Fruit fly (Drosophila melanogaster) whole organism, embryonic: ENCODE measurements around the gene simj.
A peak's percentile ranks its signal among the peaks of the same experiment; 100 is the strongest.

Experiments
- CG10267 ChIP-seq: fragments of 200-800 bp; sonication (Bioruptor generic); optimal IDR thresholded peaks from 2 replicates; lab custom pipeline; 2018; ENCODE audit warnings: missing biosample characterization, mild to moderate bottlenecking, missing genetic modification characterization, moderate library complexity
- CG10366 ChIP-seq: fragments of 200-800 bp; sonication (Bioruptor generic); IDR thresholded peaks from 2 replicates; pipeline ENCODE4 v1.3.6; 2022; ENCODE audit warnings: missing biosample characterization, missing genetic modification characterization
- CG12391 ChIP-seq: fragments of 200-800 bp; sonication (Bioruptor generic); optimal IDR thresholded peaks from 3 replicates; lab custom pipeline; 2018; ENCODE audit warnings: missing biosample characterization, mild to moderate bottlenecking, missing genetic modification characterization, moderate library complexity
- CG12942 ChIP-seq: fragments of 200-800 bp; sonication (Bioruptor generic); optimal IDR thresholded peaks from 3 replicates; lab custom pipeline; 2016; ENCODE audit warnings: missing biosample characterization, missing genetic modification characterization
- CG13424 ChIP-seq: fragments of 200-800 bp; sonication (Bioruptor generic); optimal IDR thresholded peaks from 2 replicates; lab custom pipeline; 2019; ENCODE audit warnings: missing biosample characterization, mild to moderate bottlenecking, missing genetic modification characterization, moderate library complexity
- CG14014 ChIP-seq: fragments of 200-800 bp; sonication (Bioruptor generic); IDR thresholded peaks from 2 replicates; pipeline ENCODE4 v1.3.6; 2022; ENCODE audit warnings: missing biosample characterization, missing genetic modification characterization
- CG1529 ChIP-seq: fragments of 200-800 bp; sonication (Bioruptor generic); optimal IDR thresholded peaks from 3 replicates; lab custom pipeline; 2018; ENCODE audit warnings: missing biosample characterization, missing genetic modification characterization
- CG16815 ChIP-seq: fragments of 200-800 bp; sonication (Bioruptor generic); optimal IDR thresholded peaks from 3 replicates; lab custom pipeline; 2017; ENCODE audit warnings: missing biosample characterization, mild to moderate bottlenecking, missing genetic modification characterization
- CG42726 ChIP-seq: fragments of 200-800 bp; sonication (Bioruptor generic); IDR thresholded peaks from 2 replicates; pipeline ENCODE4 v1.3.6; 2022; ENCODE audit warnings: missing biosample characterization, missing genetic modification characterization; ENCODE audit not compliant: partially characterized antibody
- CG6654 ChIP-seq: fragments of 200-800 bp; sonication (Bioruptor generic); optimal IDR thresholded peaks from 2 replicates; lab custom pipeline; 2017; ENCODE audit warnings: missing biosample characterization, mild to moderate bottlenecking, missing genetic modification characterization
- CG7271 ChIP-seq: fragments of 200-800 bp; sonication (Bioruptor generic); optimal IDR thresholded peaks from 2 replicates; lab custom pipeline; 2018; ENCODE audit warnings: missing biosample characterization, mild to moderate bottlenecking, missing genetic modification characterization, moderate library complexity
- CG7556 ChIP-seq: fragments of 200-800 bp; sonication (Bioruptor generic); optimal IDR thresholded peaks from 2 replicates; lab custom pipeline; 2017; ENCODE audit warnings: missing biosample characterization, mild to moderate bottlenecking, missing genetic modification characterization
- CG8478 ChIP-seq: fragments of >200 bp; optimal IDR thresholded peaks from 2 replicates; lab custom pipeline; 2018
- CTCF ChIP-seq: fragments of 200-800 bp; sonication (Bioruptor generic); optimal IDR thresholded peaks from 2 replicates; lab custom pipeline; 2017; ENCODE audit warnings: missing biosample characterization, mild to moderate bottlenecking, missing genetic modification characterization, moderate library complexity
- CkIIα-i1 ChIP-seq: fragments of 200-800 bp; sonication (Bioruptor generic); IDR thresholded peaks from 2 replicates; pipeline ENCODE4 v1.3.6; 2022; ENCODE audit warnings: missing biosample characterization, missing genetic modification characterization
- CrebB ChIP-seq: fragments of 200-800 bp; sonication (Bioruptor generic); optimal IDR thresholded peaks from 3 replicates; lab custom pipeline; 2018; ENCODE audit warnings: missing biosample characterization, mild to moderate bottlenecking, missing genetic modification characterization
- Dfd ChIP-seq, 2 experiments: fragments of >200 bp; optimal IDR thresholded peaks; 2 replicates each; lab custom pipeline; 2017; ENCODE audit warnings: missing biosample characterization in 2 of 2, missing genetic modification characterization in 2 of 2
- Eip74EF ChIP-seq, 2 experiments: fragments of 200-800 bp in 1 of 2; fragments of >200 bp in 1 of 2; sonication (Bioruptor generic) in 1 of 2; optimal IDR thresholded peaks; 2 replicates each; lab custom pipeline; 2017 to 2019; ENCODE audit warnings: missing biosample characterization in 2 of 2, missing genetic modification characterization in 2 of 2, mild to moderate bottlenecking in 1 of 2, moderate library complexity in 1 of 2
- Fer3 ChIP-seq: fragments of 200-800 bp; sonication (Bioruptor generic); optimal IDR thresholded peaks from 2 replicates; lab custom pipeline; 2018; ENCODE audit warnings: missing biosample characterization, mild to moderate bottlenecking, missing genetic modification characterization, moderate library complexity
- H2.0 ChIP-seq: fragments of 200-800 bp; sonication (Bioruptor generic); IDR thresholded peaks from 2 replicates; pipeline ENCODE4 v1.3.6; 2022; ENCODE audit warnings: missing biosample characterization, missing genetic modification characterization
- Hmx ChIP-seq: fragments of 200-800 bp; sonication (Bioruptor generic); optimal IDR thresholded peaks from 2 replicates; lab custom pipeline; 2016; ENCODE audit warnings: missing biosample characterization, missing genetic modification characterization
- Meics ChIP-seq: fragments of 200-800 bp; sonication (Bioruptor generic); optimal IDR thresholded peaks from 2 replicates; lab custom pipeline; 2017; ENCODE audit warnings: missing biosample characterization, mild to moderate bottlenecking, missing genetic modification characterization
- NK7.1 ChIP-seq: fragments of 200-800 bp; sonication (Bioruptor generic); optimal IDR thresholded peaks from 3 replicates; lab custom pipeline; 2016; ENCODE audit warnings: missing biosample characterization, missing genetic modification characterization
- Pdp1 ChIP-seq, 2 experiments: fragments of 200-800 bp; sonication (Bioruptor generic); optimal IDR thresholded peaks; 3 replicates each; lab custom pipeline; 2016; ENCODE audit warnings: missing biosample characterization in 2 of 2, missing genetic modification characterization in 2 of 2, mild to moderate bottlenecking in 1 of 2, moderate library complexity in 1 of 2
- Side ChIP-seq: fragments of 200-800 bp; sonication (Bioruptor generic); optimal IDR thresholded peaks from 2 replicates; lab custom pipeline; 2016; ENCODE audit warnings: missing biosample characterization, missing genetic modification characterization
- Sox100B ChIP-seq: fragments of 200-800 bp; sonication (Bioruptor generic); optimal IDR thresholded peaks from 3 replicates; lab custom pipeline; 2018; ENCODE audit warnings: missing biosample characterization, mild to moderate bottlenecking, missing genetic modification characterization
- Stat92E ChIP-seq, 3 experiments: fragments of >200 bp in 2 of 3; fragments of 200-800 bp in 1 of 3; sonication (Bioruptor generic) in 1 of 3; optimal IDR thresholded peaks; 2 replicates each; lab custom pipeline; 2017 to 2019; ENCODE audit warnings: missing biosample characterization in 3 of 3, missing genetic modification characterization in 3 of 3, mild to moderate bottlenecking in 1 of 3, moderate library complexity in 1 of 3
- ac ChIP-seq: fragments of 200-800 bp; sonication (Bioruptor generic); optimal IDR thresholded peaks from 3 replicates; lab custom pipeline; 2017; ENCODE audit warnings: missing biosample characterization, mild to moderate bottlenecking, missing genetic modification characterization
- ase ChIP-seq: fragments of 200-800 bp; sonication (Bioruptor generic); IDR thresholded peaks from 3 replicates; pipeline ENCODE4 v1.3.6; 2022; ENCODE audit warnings: missing biosample characterization, missing genetic modification characterization
- ash1 ChIP-seq: fragments of 200-800 bp; sonication (Bioruptor generic); optimal IDR thresholded peaks from 2 replicates; lab custom pipeline; 2018; ENCODE audit warnings: missing biosample characterization, mild to moderate bottlenecking, missing genetic modification characterization
- az2 ChIP-seq: fragments of 200-800 bp; sonication (Bioruptor generic); optimal IDR thresholded peaks from 3 replicates; lab custom pipeline; 2016; ENCODE audit warnings: missing biosample characterization, missing genetic modification characterization
- bab2 ChIP-seq: fragments of 200-800 bp; sonication (Bioruptor generic); optimal IDR thresholded peaks from 2 replicates; lab custom pipeline; 2016; ENCODE audit warnings: missing biosample characterization, missing genetic modification characterization
- bsh ChIP-seq, 2 experiments: fragments of 200-800 bp; sonication (Bioruptor generic); optimal IDR thresholded peaks; 2 replicates each; lab custom pipeline; 2017 to 2018; ENCODE audit warnings: mild to moderate bottlenecking in 2 of 2, missing biosample characterization in 2 of 2, missing genetic modification characterization in 2 of 2, moderate library complexity in 1 of 2
- chm ChIP-seq: fragments of 200-800 bp; sonication (Bioruptor generic); IDR thresholded peaks from 2 replicates; pipeline ENCODE4 v1.3.6; 2022; ENCODE audit warnings: missing biosample characterization, missing genetic modification characterization
- corto ChIP-seq: fragments of 200-800 bp; sonication (Bioruptor generic); optimal IDR thresholded peaks from 2 replicates; lab custom pipeline; 2016; ENCODE audit warnings: missing biosample characterization, mild to moderate bottlenecking, missing genetic modification characterization, moderate library complexity
- dmrt99B ChIP-seq: fragments of 200-800 bp; sonication (Bioruptor generic); optimal IDR thresholded peaks from 2 replicates; lab custom pipeline; 2018; ENCODE audit warnings: missing biosample characterization, mild to moderate bottlenecking, missing genetic modification characterization, moderate library complexity
- exex ChIP-seq: fragments of 200-800 bp; sonication (Bioruptor generic); optimal IDR thresholded peaks from 4 replicates; lab custom pipeline; 2018; ENCODE audit warnings: missing biosample characterization, mild to moderate bottlenecking, missing genetic modification characterization, moderate library complexity
- hbn ChIP-seq: fragments of 200-800 bp; sonication (Bioruptor generic); IDR thresholded peaks from 2 replicates; pipeline ENCODE4 v1.3.6; 2022; ENCODE audit warnings: missing biosample characterization, missing genetic modification characterization; ENCODE audit not compliant: partially characterized antibody
- lilli ChIP-seq: fragments of 200-800 bp; sonication (Bioruptor generic); optimal IDR thresholded peaks from 3 replicates; lab custom pipeline; 2016; ENCODE audit warnings: missing biosample characterization, missing genetic modification characterization
- lola ChIP-seq, 3 experiments: fragments of >200 bp in 2 of 3; fragments of 200-800 bp in 1 of 3; sonication (Bioruptor generic) in 1 of 3; optimal IDR thresholded peaks; 2 replicates each; lab custom pipeline; 2017 to 2019; ENCODE audit warnings: missing biosample characterization in 3 of 3, missing genetic modification characterization in 3 of 3, mild to moderate bottlenecking in 1 of 3, moderate library complexity in 1 of 3
- nmo ChIP-seq: fragments of 200-800 bp; sonication (Bioruptor generic); optimal IDR thresholded peaks from 2 replicates; lab custom pipeline; 2018; ENCODE audit warnings: missing biosample characterization, mild to moderate bottlenecking, missing genetic modification characterization, moderate library complexity
- phol ChIP-seq: fragments of 200-800 bp; sonication (Bioruptor generic); optimal IDR thresholded peaks from 3 replicates; lab custom pipeline; 2018; ENCODE audit warnings: missing biosample characterization, mild to moderate bottlenecking, missing genetic modification characterization, moderate library complexity
- seq ChIP-seq: fragments of 200-800 bp; sonication (Bioruptor generic); IDR thresholded peaks from 2 replicates; pipeline ENCODE4 v1.3.6; 2022; ENCODE audit warnings: missing biosample characterization, missing genetic modification characterization
- sim ChIP-seq: fragments of 200-800 bp; sonication (Bioruptor generic); IDR thresholded peaks from 2 replicates; pipeline ENCODE4 v1.3.6; 2022; ENCODE audit warnings: missing biosample characterization, missing genetic modification characterization
- so ChIP-seq: fragments of 200-800 bp; sonication (Bioruptor generic); IDR thresholded peaks from 3 replicates; pipeline ENCODE4 v1.3.6; 2022; ENCODE audit warnings: missing biosample characterization, missing genetic modification characterization
- tgo ChIP-seq: fragments of 200-800 bp; sonication (Bioruptor generic); IDR thresholded peaks from 3 replicates; pipeline ENCODE4 v1.3.6; 2022; ENCODE audit warnings: missing biosample characterization, missing genetic modification characterization
- tup ChIP-seq: fragments of 200-800 bp; sonication (Bioruptor generic); optimal IDR thresholded peaks from 2 replicates; lab custom pipeline; 2016; ENCODE audit warnings: missing biosample characterization, mild to moderate bottlenecking, missing genetic modification characterization, moderate library complexity
- unc-4 ChIP-seq: fragments of 200-800 bp; sonication (Bioruptor generic); IDR thresholded peaks from 2 replicates; pipeline ENCODE4 v1.3.6; 2022; ENCODE audit warnings: missing biosample characterization, missing genetic modification characterization; ENCODE audit not compliant: partially characterized antibody

simj gene

DNA sequence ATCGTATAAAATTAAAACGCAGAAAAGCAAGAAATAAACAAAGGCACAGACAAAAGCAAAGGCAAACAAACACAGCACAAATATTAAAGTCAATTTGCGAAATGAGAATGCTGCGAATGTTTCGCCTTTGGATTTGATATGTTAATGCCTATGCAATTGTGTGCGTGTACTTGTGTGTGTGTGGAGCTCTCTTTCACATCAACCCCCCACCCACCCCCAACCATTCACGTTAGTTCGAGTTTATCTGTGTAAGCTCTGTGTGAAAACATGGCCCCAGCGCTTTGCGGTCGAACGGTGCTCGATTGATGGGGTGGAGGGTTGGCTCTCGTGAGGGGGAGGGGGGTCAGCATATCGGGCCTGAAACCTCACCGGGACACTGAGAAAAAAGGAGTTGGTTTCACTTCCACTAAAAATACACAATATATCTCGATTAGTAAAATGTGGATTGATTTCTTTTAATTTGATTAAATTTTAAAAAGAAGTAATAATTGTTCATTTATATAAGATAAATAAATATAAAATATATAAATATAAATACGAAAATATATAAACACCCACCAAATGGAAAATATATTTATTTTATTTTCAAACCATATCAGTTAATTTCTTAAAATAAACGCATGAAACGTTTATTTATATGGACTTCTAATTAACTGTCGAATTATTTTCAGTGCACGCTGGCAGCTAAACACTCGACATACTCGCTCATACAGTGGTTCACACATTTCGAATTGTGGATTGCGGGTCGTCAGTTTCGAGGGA is 74.0 kb downstream of the simj start (continued):
- TF ChIP-seq dmrt99B (tag; lab: Kevin White, UChicago) (peak; percentile 95), CrebB (tag; lab: Kevin White, UChicago) (no peak), NK7.1 (no peak), CG6654 (GFP tag; lab: Kevin White, UChicago) (peak; percentile 56), unc-4 (GFP tag; lab: Robert Waterston, UW) (no peak), CG13424 (tag; lab: Kevin White, UChicago) (peak; percentile 89), chm (GFP tag; lab: Robert Waterston, UW) (no peak), Meics (GFP tag; lab: Kevin White, UChicago) (peak; percentile 93), CkIIα-i1 (peak; percentile 25; the same call in 1 of the 2 replicates), CG16815 (GFP tag; lab: Kevin White, UChicago) (peak; percentile 50), Side (GFP tag; lab: Kevin White, UChicago) (no peak), CG7271 (tag; lab: Kevin White, UChicago) (peak; percentile 24), tup (GFP tag; lab: Kevin White, UChicago) (no peak), CG12391 (peak; percentile 87), nmo (peak; percentile 96), Stat92E (GFP tag; optimal IDR thresholded peaks at IDR 0.05; lab: Kevin White, UChicago) (peak in 1 of 3 experiments; percentile 23), CG14014 (peak; percentile 69), az2 (peak; percentile 68), ase (peak; percentile 63; the same call in 1 of the 3 replicates), corto (no peak), H2.0 (GFP tag; lab: Robert Waterston, UW) (peak; percentile 39), Dfd (GFP tag; optimal IDR thresholded peaks at IDR 0.05; lab: Kevin White, UChicago) (no peak), Sox100B (peak; percentile 96), Eip74EF (GFP tag; optimal IDR thresholded peaks at IDR 0.05; lab: Kevin White, UChicago) (peak in 1 of 2 experiments; percentile 70), tgo (GFP tag; lab: Robert Waterston, UW) (peak; percentile 91), lilli (GFP tag; lab: Kevin White, UChicago) (peak; percentile 21), lola (GFP tag; optimal IDR thresholded peaks at IDR 0.05; lab: Kevin White, UChicago) (peak in 1 of 3 experiments; percentile 75), seq (GFP tag; lab: Robert Waterston, UW) (peak; percentile 31; the same call in 1 of the 2 replicates), ac (GFP tag; lab: Kevin White, UChicago) (no peak), CG10267 (tag; lab: Kevin White, UChicago) (peak; percentile 86), Fer3 (tag; lab: Kevin White, UChicago) (peak; percentile 71), CG1529 (GFP tag; lab: Kevin White, UChicago) (no peak), sim (peak; percentile 58; the same call in 1 of the 2 replicates), so (GFP tag; lab: Robert Waterston, UW) (peak; percentile 72; the same call in 2 of the 3 replicates), Pdp1 (GFP tag; optimal IDR thresholded peaks at IDR 0.05; lab: Kevin White, UChicago) (peak in 1 of 2 experiments; percentile 26), CG7556 (GFP tag; lab: Kevin White, UChicago) (peak; percentile 93), CG8478 (lab: Kevin White, UChicago) (no peak), CG10366 (GFP tag; lab: Robert Waterston, UW) (peak; percentile 58), exex (peak; percentile 33), Hmx (no peak), CTCF (GFP tag; lab: Kevin White, UChicago) (no peak), CG12942 (GFP tag; lab: Kevin White, UChicago) (peak; percentile 48), phol (tag; lab: Kevin White, UChicago) (peak; percentile 92), bsh (GFP tag; optimal IDR thresholded peaks at IDR 0.05; lab: Kevin White, UChicago) (peak in 1 of 2 experiments; percentile 77), CG42726 (GFP tag; lab: Robert Waterston, UW) (no peak), bab2 (GFP tag; lab: Kevin White, UChicago) (no peak), ash1 (GFP tag; lab: Kevin White, UChicago) (peak; percentile 7), hbn (GFP tag; lab: Robert Waterston, UW) (no peak)
